Fruit fly (Drosophila melanogaster): ENCODE data around the gene Wnt6.

The Wnt6 gene

dm6 chr2L:7358008-7358582, 24.6 kb downstream of the Wnt6 start:
- TF ChIP-seq Vsx2 (GFP tag; optimal IDR thresholded peaks at IDR 0.05; ENCODE audit: partially characterized antibody) (no peak), rgr (GFP tag; optimal IDR thresholded peaks at IDR 0.05) (peak; percentile 92), Dfd (GFP tag; optimal IDR thresholded peaks at IDR 0.05) (no peak), Hr78 (GFP tag; optimal IDR thresholded peaks at IDR 0.05) (no peak), Hr83 (GFP tag; optimal IDR thresholded peaks at IDR 0.05; ENCODE audit: poor library complexity, severe bottlenecking) (peak; percentile 7), dl (GFP tag; optimal IDR thresholded peaks at IDR 0.05; ENCODE audit: insufficient read depth in 1 of 2, partially characterized antibody in 2 of 2) (no peak), ey (GFP tag; optimal IDR thresholded peaks at IDR 0.05) (peak; percentile 93), Rel (GFP tag; optimal IDR thresholded peaks at IDR 0.05) (peak; percentile 84), Rel (tag; optimal IDR thresholded peaks at IDR 0.05) (peak; percentile 80), Hnf4 (GFP tag; optimal IDR thresholded peaks at IDR 0.05) (peak; percentile 92), h (GFP tag; optimal IDR thresholded peaks at IDR 0.05) (peak; percentile 96), dsf (GFP tag; optimal IDR thresholded peaks at IDR 0.05; ENCODE audit: borderline replicate concordance) (peak; percentile 42), foxo (GFP tag; optimal IDR thresholded peaks at IDR 0.05) (peak; percentile 72 to 93), jim (GFP tag; optimal IDR thresholded peaks at IDR 0.05) (no peak), CrebA (GFP tag; optimal IDR thresholded peaks at IDR 0.05; ENCODE audit: borderline replicate concordance) (peak; percentile 44), OdsH (GFP tag; optimal IDR thresholded peaks at IDR 0.05) (peak; percentile 90), Jra (GFP tag; optimal IDR thresholded peaks at IDR 0.05) (peak; percentile 79), brk (GFP tag; optimal IDR thresholded peaks at IDR 0.05) (peak; percentile 75), woc (GFP tag; optimal IDR thresholded peaks at IDR 0.05) (peak; percentile 90), sv (GFP tag; optimal IDR thresholded peaks at IDR 0.05) (no peak), tai (GFP tag; optimal IDR thresholded peaks at IDR 0.05) (peak; percentile 81), fru (GFP tag; optimal IDR thresholded peaks at IDR 0.05) (peak; percentile 95), CG9705 (GFP tag; optimal IDR thresholded peaks at IDR 0.05) (peak; percentile 86), dmrt93B (GFP tag; optimal IDR thresholded peaks at IDR 0.05) (peak; percentile 76), usp (GFP tag; optimal IDR thresholded peaks at IDR 0.05) (no peak), Myc (optimal IDR thresholded peaks at IDR 0.05) (no peak), CG32264 (GFP tag; optimal IDR thresholded peaks at IDR 0.05) (peak; percentile 85), HLH106 (tag; optimal IDR thresholded peaks at IDR 0.05) (peak; percentile 92), Sp1 (GFP tag; optimal IDR thresholded peaks at IDR 0.05) (peak; percentile 89), GATAd (GFP tag; optimal IDR thresholded peaks at IDR 0.05) (no peak), pan (optimal IDR thresholded peaks at IDR 0.05) (no peak), br (GFP tag; optimal IDR thresholded peaks at IDR 0.05) (peak; percentile 94), psq (GFP tag; optimal IDR thresholded peaks at IDR 0.05) (peak; percentile 82), lola (GFP tag; optimal IDR thresholded peaks at IDR 0.05) (no peak), N (GFP tag; optimal IDR thresholded peaks at IDR 0.05) (no peak), Dif (GFP tag; optimal IDR thresholded peaks at IDR 0.05; ENCODE audit: partially characterized antibody) (no peak), sage (GFP tag; optimal IDR thresholded peaks at IDR 0.05) (peak; percentile 86)

- TF ChIP-seq sv (GFP tag; optimal IDR thresholded peaks at IDR 0.05) (no peak), OdsH (GFP tag; optimal IDR thresholded peaks at IDR 0.05) (no peak), dl (GFP tag; optimal IDR thresholded peaks at IDR 0.05; ENCODE audit: insufficient read depth in 1 of 2, partially characterized antibody in 2 of 2) (no peak), dsf (GFP tag; optimal IDR thresholded peaks at IDR 0.05; ENCODE audit: borderline replicate concordance) (no peak), CG32264 (GFP tag; optimal IDR thresholded peaks at IDR 0.05) (no peak), Dif (GFP tag; optimal IDR thresholded peaks at IDR 0.05; ENCODE audit: partially characterized antibody) (peak; percentile 22), HLH106 (tag; optimal IDR thresholded peaks at IDR 0.05) (no peak), Vsx2 (GFP tag; optimal IDR thresholded peaks at IDR 0.05; ENCODE audit: partially characterized antibody) (peak; percentile 7)
Measured at dm6 chr2L:7358788-7359187, 25.3 kb downstream of the Wnt6 start.

- TF ChIP-seq CG32264 (GFP tag; optimal IDR thresholded peaks at IDR 0.05) (no peak), lola (GFP tag; optimal IDR thresholded peaks at IDR 0.05) (no peak), OdsH (GFP tag; optimal IDR thresholded peaks at IDR 0.05) (no peak), woc (GFP tag; optimal IDR thresholded peaks at IDR 0.05) (no peak), fru (GFP tag; optimal IDR thresholded peaks at IDR 0.05) (no peak), tai (GFP tag; optimal IDR thresholded peaks at IDR 0.05) (no peak), Dfd (GFP tag; optimal IDR thresholded peaks at IDR 0.05) (no peak), Hnf4 (GFP tag; optimal IDR thresholded peaks at IDR 0.05) (no peak), GATAd (GFP tag; optimal IDR thresholded peaks at IDR 0.05) (no peak), N (GFP tag; optimal IDR thresholded peaks at IDR 0.05) (no peak), Hr83 (GFP tag; optimal IDR thresholded peaks at IDR 0.05; ENCODE audit: poor library complexity, severe bottlenecking) (no peak), CG9705 (GFP tag; optimal IDR thresholded peaks at IDR 0.05) (no peak), Jra (GFP tag; optimal IDR thresholded peaks at IDR 0.05) (no peak)
Measured at dm6 chr2L:7363079-7363478, 29.6 kb downstream of the Wnt6 start, which contains the start of gene Wnt10. TSS of gene Wnt10 (plus strand) at chr2L:7363379.

All from whole organism, wandering third instar larva.